Fruit fly (Drosophila melanogaster): ENCODE results near the gene Rga.
A peak's percentile ranks its signal among the peaks of the same experiment; 100 is the strongest.

The Rga gene

DNA sequence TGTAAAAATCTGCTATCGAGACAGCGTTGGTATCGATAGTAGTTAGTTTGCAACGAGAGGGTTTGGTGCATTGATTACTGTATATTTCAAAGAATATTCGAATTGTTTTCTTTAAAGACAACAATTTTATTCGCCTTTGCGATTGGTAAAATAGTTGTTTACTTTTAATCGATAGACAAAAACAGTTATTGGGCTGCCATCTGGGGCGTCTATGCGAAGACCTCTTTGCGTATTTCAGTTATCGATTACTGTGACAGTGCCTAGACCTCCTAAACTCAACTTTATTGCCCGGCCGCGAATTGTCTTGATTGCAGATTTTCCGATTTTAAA lies 167 bp upstream of the Rga start, which contains the start of gene Atu (continued):
- TF ChIP-seq hbn (GFP tag; IDR thresholded peaks at IDR 0.05; ENCODE audit: partially characterized antibody) (peak; percentile 89), hb (GFP tag; IDR thresholded peaks at IDR 0.05; ENCODE audit: partially characterized antibody) (peak; percentile 94), CG10979 (tag; optimal IDR thresholded peaks at IDR 0.05) (peak; percentile 32), tna (GFP tag; IDR thresholded peaks at IDR 0.05; ENCODE audit: partially characterized antibody) (peak; percentile 83), CG4820 (GFP tag; optimal IDR thresholded peaks at IDR 0.05) (peak; percentile 61), ewg (GFP tag; optimal IDR thresholded peaks at IDR 0.05) (peak; percentile 3), stwl (tag; optimal IDR thresholded peaks at IDR 0.05) (peak; percentile 60), HLH4C (GFP tag; IDR thresholded peaks at IDR 0.05; ENCODE audit: partially characterized antibody) (peak; percentile 93), bsh (GFP tag; optimal IDR thresholded peaks at IDR 0.05) (peak in 1 of 2 experiments; percentile 1), BEAF-32 (GFP tag; optimal IDR thresholded peaks at IDR 0.05) (peak; percentile 96), zfh2 (GFP tag; optimal IDR thresholded peaks at IDR 0.05) (peak; percentile 38), Dll (GFP tag; IDR thresholded peaks at IDR 0.05; ENCODE audit: partially characterized antibody) (peak; percentile 97), zen (tag; optimal IDR thresholded peaks at IDR 0.05) (peak; percentile 26), CG6254 (GFP tag; optimal IDR thresholded peaks at IDR 0.05) (no peak), Lhr (GFP tag; optimal IDR thresholded peaks at IDR 0.05) (peak; percentile 11), Rfx (GFP tag; IDR thresholded peaks at IDR 0.05) (peak; percentile 41; the same call in 1 of the 2 replicates), wor (GFP tag; IDR thresholded peaks at IDR 0.05) (no peak), Oli (tag; optimal IDR thresholded peaks at IDR 0.05) (no peak), inv (GFP tag; IDR thresholded peaks at IDR 0.05; ENCODE audit: partially characterized antibody) (peak; percentile 90), pho (GFP tag; optimal IDR thresholded peaks at IDR 0.05) (peak; percentile 38), CG11560 (tag; IDR thresholded peaks at IDR 0.05) (0 out of 3 replicates have a peak, but pooled peaks have one; percentile 10), salm (tag; optimal IDR thresholded peaks at IDR 0.05) (no peak), CG12155 (GFP tag; optimal IDR thresholded peaks at IDR 0.05) (peak; percentile 72), CG10431 (GFP tag; optimal IDR thresholded peaks at IDR 0.05) (no peak), slbo (GFP tag; IDR thresholded peaks at IDR 0.05) (peak; percentile 49; the same call in 1 of the 2 replicates), CoRest (tag; optimal IDR thresholded peaks at IDR 0.05) (peak; percentile 53), CG12391 (tag; optimal IDR thresholded peaks at IDR 0.05) (peak; percentile 56), CG15696 (tag; optimal IDR thresholded peaks at IDR 0.05) (peak; percentile 12), vnd (GFP tag; IDR thresholded peaks at IDR 0.05; ENCODE audit: partially characterized antibody) (peak; percentile 86), Dip3 (GFP tag; optimal IDR thresholded peaks at IDR 0.05) (peak; percentile 2), CG6175 (GFP tag; IDR thresholded peaks at IDR 0.05) (no peak), Max (GFP tag; optimal IDR thresholded peaks at IDR 0.05) (peak; percentile 3), CG10147 (GFP tag; optimal IDR thresholded peaks at IDR 0.05) (peak; percentile 38), sob (GFP tag; IDR thresholded peaks at IDR 0.05) (peak; percentile 52), CG1647 (GFP tag; optimal IDR thresholded peaks at IDR 0.05) (peak; percentile 13), CG9797 (GFP tag; optimal IDR thresholded peaks at IDR 0.05) (peak; percentile 19), tin (GFP tag; optimal IDR thresholded peaks at IDR 0.05) (peak; percentile 28), prd (optimal IDR thresholded peaks at IDR 0.05) (no peak), prd (GFP tag; IDR thresholded peaks at IDR 0.05) (peak; percentile 36; the same call in 1 of the 3 replicates), Meics (GFP tag; optimal IDR thresholded peaks at IDR 0.05) (peak; percentile 10), NfI (GFP tag; optimal IDR thresholded peaks at IDR 0.05) (peak; percentile 27), da (GFP tag; optimal IDR thresholded peaks at IDR 0.05) (no peak), lbe (GFP tag; optimal IDR thresholded peaks at IDR 0.05) (peak; percentile 54), Hmr (GFP tag; optimal IDR thresholded peaks at IDR 0.05) (peak; percentile 46), CG3995 (GFP tag; optimal IDR thresholded peaks at IDR 0.05) (peak; percentile 80), sd (tag; optimal IDR thresholded peaks at IDR 0.05) (peak; percentile 63), Eip74EF (GFP tag; optimal IDR thresholded peaks at IDR 0.05) (no peak), tx (GFP tag; optimal IDR thresholded peaks at IDR 0.05) (peak; percentile 12), abd-A (tag; optimal IDR thresholded peaks at IDR 0.05) (no peak)

Data from whole organism, embryonic.